6 worm cellular contexts compared by ENCODE assay signal in the genomic region with DNA sequence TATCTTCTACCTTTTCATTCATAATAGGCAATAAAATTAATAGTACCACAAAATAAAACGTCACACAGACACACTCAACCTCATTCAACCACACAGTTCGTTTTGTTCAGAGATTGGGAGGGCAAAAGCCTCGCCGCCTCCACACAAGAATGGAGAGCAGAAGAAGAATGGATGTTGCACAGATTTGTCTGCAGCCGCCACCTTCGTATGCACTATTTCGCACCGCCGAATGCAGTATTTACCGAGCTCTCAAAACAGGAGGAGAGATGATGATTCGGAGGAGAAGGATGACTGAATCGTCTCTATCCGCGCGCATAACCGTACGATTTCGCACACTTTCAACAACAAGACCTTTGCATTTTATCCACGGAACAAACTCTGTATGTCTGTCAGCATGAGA.
A peak's percentile ranks its signal among the peaks of the same experiment; 100 is the strongest.
TF ChIP-seq lines count a peak whose summit lies in the region.

No protein-coding gene starts in this region.

TF ChIP-seq in whole organism, L1 larva, 84 proteins besides CTCF, POLR2A, EP300 and RAD21:
- peak; percentile 30 for TF ChIP-seq tbx-2 (tag; optimal IDR thresholded peaks at IDR 0.05; lab: Kevin White, UChicago)
- TF ChIP-seq lin-14 (GFP tag; optimal IDR thresholded peaks at IDR 0.05; lab: Kevin White, UChicago), result peak; percentile 5
- no peak for TF ChIP-seq lin-35 (GFP tag; optimal IDR thresholded peaks at IDR 0.05; lab: Kevin White, UChicago)
- no peak for TF ChIP-seq efl-1 (optimal IDR thresholded peaks at IDR 0.05; lab: Kevin White, UChicago)
- peak in 1 of 2 experiments; percentile 77 for TF ChIP-seq efl-1 (GFP tag; optimal IDR thresholded peaks at IDR 0.05 in 1 of 2; lab: Kevin White, UChicago)
- TF ChIP-seq pax-3 (tag; optimal IDR thresholded peaks at IDR 0.05; lab: Kevin White, UChicago), result no peak

TF ChIP-seq in whole organism, L2 larva, 48 proteins besides CTCF, POLR2A, EP300 and RAD21 (continues in another document):
- TF ChIP-seq ceh-16 (tag; optimal IDR thresholded peaks at IDR 0.05; lab: Kevin White, UChicago), result no peak
- TF ChIP-seq lin-39 (tag; optimal IDR thresholded peaks at IDR 0.05; lab: Kevin White, UChicago), result no peak
- no peak for TF ChIP-seq snpc-4 (tag; optimal IDR thresholded peaks at IDR 0.05; lab: Kevin White, UChicago)
- no peak for TF ChIP-seq mab-5 (tag; optimal IDR thresholded peaks at IDR 0.05; lab: Kevin White, UChicago)
- TF ChIP-seq elt-1 (tag; optimal IDR thresholded peaks at IDR 0.05; lab: Kevin White, UChicago), result no peak
- no peak for TF ChIP-seq nhr-23 (tag; optimal IDR thresholded peaks at IDR 0.05; lab: Kevin White, UChicago)
- no peak for TF ChIP-seq elt-3 (tag; optimal IDR thresholded peaks at IDR 0.05; lab: Kevin White, UChicago)
- TF ChIP-seq ztf-4 (tag; optimal IDR thresholded peaks at IDR 0.05; lab: Kevin White, UChicago), result no peak
- TF ChIP-seq lin-13 (GFP tag; optimal IDR thresholded peaks at IDR 0.05; lab: Kevin White, UChicago), result no peak
- TF ChIP-seq ztf-11 (tag; optimal IDR thresholded peaks at IDR 0.05; lab: Kevin White, UChicago), result no peak
- TF ChIP-seq peb-1 (tag; optimal IDR thresholded peaks at IDR 0.05; lab: Kevin White, UChicago), result no peak
- no peak for TF ChIP-seq sma-9 (GFP tag; optimal IDR thresholded peaks at IDR 0.05; lab: Kevin White, UChicago)
- no peak for TF ChIP-seq sma-9 (tag; optimal IDR thresholded peaks at IDR 0.05; lab: Kevin White, UChicago)
- peak; percentile 3 for TF ChIP-seq ama-1 (optimal IDR thresholded peaks at IDR 0.05; lab: Kevin White, UChicago)
- no peak for TF ChIP-seq lsy-2 (tag; optimal IDR thresholded peaks at IDR 0.05; lab: Kevin White, UChicago)
- TF ChIP-seq mdl-1 (tag; optimal IDR thresholded peaks at IDR 0.05; lab: Kevin White, UChicago), result no peak
- no peak for TF ChIP-seq C34F6.9 (tag; optimal IDR thresholded peaks at IDR 0.05; lab: Kevin White, UChicago)

TF ChIP-seq in whole organism, L3 larva, 47 proteins besides CTCF, POLR2A, EP300 and RAD21:
- TF ChIP-seq elt-2 (tag; optimal IDR thresholded peaks at IDR 0.05; lab: Kevin White, UChicago) (no peak), ceh-82 (tag; optimal IDR thresholded peaks at IDR 0.05; lab: Kevin White, UChicago) (no peak), pha-4 (tag; optimal IDR thresholded peaks at IDR 0.05; lab: Kevin White, UChicago) (no peak), ama-1 (optimal IDR thresholded peaks at IDR 0.05; lab: Kevin White, UChicago) (peak; percentile 14), jun-1 (tag; optimal IDR thresholded peaks at IDR 0.05; lab: Kevin White, UChicago) (no peak), elt-1 (tag; optimal IDR thresholded peaks at IDR 0.05; lab: Kevin White, UChicago) (no peak), lsy-12 (tag; optimal IDR thresholded peaks at IDR 0.05; lab: Kevin White, UChicago) (peak; percentile 28), nhr-43 (tag; optimal IDR thresholded peaks at IDR 0.05; lab: Kevin White, UChicago; ENCODE audit: poor library complexity, severe bottlenecking) (no peak)

TF ChIP-seq in whole organism, L4 larva, 104 proteins besides CTCF, POLR2A, EP300 and RAD21:
- TF ChIP-seq pha-4 (GFP tag; IDR thresholded peaks at IDR 0.05; lab: Robert Waterston, UW) (peak; percentile 45; the same call in 1 of the 2 replicates), pha-4 (tag; optimal IDR thresholded peaks at IDR 0.05; lab: Kevin White, UChicago) (no peak), arid-1 (GFP tag; conservative IDR thresholded peaks at IDR 0.05; lab: Robert Waterston, UW) (0 out of 2 replicates have a peak, but pooled peaks have one; percentile 14), ama-1 (optimal IDR thresholded peaks at IDR 0.05; lab: Kevin White, UChicago) (peak; percentile 56), madf-9 (GFP tag; conservative IDR thresholded peaks at IDR 0.05; lab: Robert Waterston, UW) (no peak), set-16 (GFP tag; IDR thresholded peaks at IDR 0.05; lab: Robert Waterston, UW) (0 out of 2 replicates have a peak, but pooled peaks have one; percentile 9), unc-62 (GFP tag; optimal IDR thresholded peaks at IDR 0.05 in 1 of 2; lab: Kevin White, UChicago) (peak in 1 of 2 experiments; percentile 77), unc-62 (tag; optimal IDR thresholded peaks at IDR 0.05; lab: Kevin White, UChicago) (no peak), F26F4.8 (GFP tag; conservative IDR thresholded peaks at IDR 0.05; lab: Robert Waterston, UW) (no peak), daf-19 (GFP tag; conservative IDR thresholded peaks at IDR 0.05; lab: Robert Waterston, UW) (no peak)

TF ChIP-seq in whole organism, mixed stage, embryonic, 35 proteins besides CTCF, POLR2A, EP300 and RAD21:
- TF ChIP-seq mab-5 (tag; optimal IDR thresholded peaks at IDR 0.05; lab: Kevin White, UChicago) (no peak), cnd-1 (tag; optimal IDR thresholded peaks at IDR 0.05; lab: Kevin White, UChicago) (peak; percentile 18), unc-62 (GFP tag; optimal IDR thresholded peaks at IDR 0.05; lab: Kevin White, UChicago) (no peak), mls-2 (tag; optimal IDR thresholded peaks at IDR 0.05; lab: Kevin White, UChicago) (no peak), snpc-4 (tag; optimal IDR thresholded peaks at IDR 0.05; lab: Kevin White, UChicago) (no peak), mep-1 (tag; optimal IDR thresholded peaks at IDR 0.05; lab: Kevin White, UChicago) (no peak)

TF ChIP-seq in whole organism, young adult, 124 proteins besides CTCF, POLR2A, EP300 and RAD21 (continues in another document):
- TF ChIP-seq atf-7 (tag; optimal IDR thresholded peaks at IDR 0.05; lab: Kevin White, UChicago) (no peak), T07F8.4 (tag; optimal IDR thresholded peaks at IDR 0.05; lab: Kevin White, UChicago) (no peak), dpff-1 (tag; optimal IDR thresholded peaks at IDR 0.05; lab: Kevin White, UChicago) (peak; percentile 44), cebp-1 (GFP tag; IDR thresholded peaks at IDR 0.05; lab: Robert Waterston, UW) (no peak), cebp-1 (tag; optimal IDR thresholded peaks at IDR 0.05; lab: Kevin White, UChicago) (peak; percentile 51), pha-4 (tag; optimal IDR thresholded peaks at IDR 0.05; lab: Kevin White, UChicago) (no peak), K12H6.12 (tag; optimal IDR thresholded peaks at IDR 0.05; lab: Kevin White, UChicago) (peak; percentile 10), xnd-1 (tag; optimal IDR thresholded peaks at IDR 0.05; lab: Kevin White, UChicago) (no peak), madf-6 (GFP tag; IDR thresholded peaks at IDR 0.05; lab: Robert Waterston, UW) (0 out of 2 replicates have a peak, but pooled peaks have one; percentile 13), mel-28 (tag; optimal IDR thresholded peaks at IDR 0.05; lab: Kevin White, UChicago; ENCODE audit: borderline replicate concordance) (no peak), aptf-3 (GFP tag; IDR thresholded peaks at IDR 0.05; lab: Robert Waterston, UW) (0 out of 2 replicates have a peak, but pooled peaks have one; percentile 22), ama-1 (optimal IDR thresholded peaks at IDR 0.05; lab: Kevin White, UChicago) (no peak), ama-1 (GFP tag; optimal IDR thresholded peaks at IDR 0.05; lab: Kevin White, UChicago) (no peak), rcor-1 (GFP tag; IDR thresholded peaks at IDR 0.05; lab: Robert Waterston, UW) (no peak), ets-4 (GFP tag; optimal IDR thresholded peaks at IDR 0.05; lab: Kevin White, UChicago) (no peak), ccch-3 (GFP tag; optimal IDR thresholded peaks at IDR 0.05; lab: Kevin White, UChicago) (no peak), K11D2.4 (GFP tag; IDR thresholded peaks at IDR 0.05; lab: Robert Waterston, UW) (no peak), Y56A3A.18 (GFP tag; IDR thresholded peaks at IDR 0.05; lab: Robert Waterston, UW) (no peak), ztf-28 (GFP tag; IDR thresholded peaks at IDR 0.05; lab: Robert Waterston, UW) (no peak), nhr-80 (tag; optimal IDR thresholded peaks at IDR 0.05; lab: Kevin White, UChicago) (no peak), gei-17 (GFP tag; optimal IDR thresholded peaks at IDR 0.05; lab: Kevin White, UChicago) (no peak), F10E7.11 (tag; optimal IDR thresholded peaks at IDR 0.05; lab: Kevin White, UChicago) (no peak), ceh-79 (tag; optimal IDR thresholded peaks at IDR 0.05; lab: Kevin White, UChicago) (no peak), aptf-2 (GFP tag; conservative IDR thresholded peaks at IDR 0.05; lab: Robert Waterston, UW) (no peak), repo-1 (tag; optimal IDR thresholded peaks at IDR 0.05; lab: Kevin White, UChicago) (no peak), snpc-4 (GFP tag; optimal IDR thresholded peaks at IDR 0.05; lab: Kevin White, UChicago) (no peak), snpc-4 (tag; optimal IDR thresholded peaks at IDR 0.05; lab: Kevin White, UChicago) (no peak), cebp-2 (GFP tag; IDR thresholded peaks at IDR 0.05; lab: Robert Waterston, UW) (no peak), B0019.2 (GFP tag; conservative IDR thresholded peaks at IDR 0.05; lab: Robert Waterston, UW) (no peak), T26A5.8 (tag; optimal IDR thresholded peaks at IDR 0.05; lab: Kevin White, UChicago) (no peak), hlh-12 (tag; optimal IDR thresholded peaks at IDR 0.05; lab: Kevin White, UChicago) (no peak), dox-1 (GFP tag; IDR thresholded peaks at IDR 0.05; lab: Robert Waterston, UW) (no peak), snpc-1.1 (tag; optimal IDR thresholded peaks at IDR 0.05; lab: Kevin White, UChicago; ENCODE audit: insufficient read depth) (no peak), madf-3 (GFP tag; IDR thresholded peaks at IDR 0.05; lab: Robert Waterston, UW) (0 out of 2 replicates have a peak, but pooled peaks have one; percentile 55), mcd-1 (GFP tag; IDR thresholded peaks at IDR 0.05; lab: Robert Waterston, UW) (no peak), unc-62 (GFP tag; optimal IDR thresholded peaks at IDR 0.05; lab: Kevin White, UChicago) (no peak), unc-130 (GFP tag; optimal IDR thresholded peaks at IDR 0.05; lab: Kevin White, UChicago) (no peak), pbrm-1 (GFP tag; IDR thresholded peaks at IDR 0.05; lab: Robert Waterston, UW) (peak; percentile 57; the same call in 1 of the 2 replicates), attf-5 (GFP tag; optimal IDR thresholded peaks at IDR 0.05; lab: Kevin White, UChicago) (no peak), Y79H2A.3 (GFP tag; conservative IDR thresholded peaks at IDR 0.05; lab: Robert Waterston, UW) (no peak), egl-18 (GFP tag; IDR thresholded peaks at IDR 0.05; lab: Robert Waterston, UW) (no peak), F52B5.7 (tag; optimal IDR thresholded peaks at IDR 0.05; lab: Kevin White, UChicago) (peak; percentile 66), ztf-25 (GFP tag; IDR thresholded peaks at IDR 0.05; lab: Robert Waterston, UW) (no peak), lir-1 (GFP tag; conservative IDR thresholded peaks at IDR 0.05; lab: Robert Waterston, UW) (no peak), hlh-26 (GFP tag; conservative IDR thresholded peaks at IDR 0.05; lab: Robert Waterston, UW) (no peak), ceh-27 (GFP tag; optimal IDR thresholded peaks at IDR 0.05; lab: Kevin White, UChicago) (no peak), athp-1 (tag; optimal IDR thresholded peaks at IDR 0.05; lab: Kevin White, UChicago) (peak; percentile 44)
